Fruit fly (Drosophila melanogaster) whole organism, embryonic: ENCODE measurements around the gene dls.

Experiments used
- B-H2 ChIP-seq: fragments of 200-800 bp; sonication (Bioruptor generic); optimal IDR thresholded peaks from 2 replicates; lab custom pipeline; 2018; ENCODE audit warnings: missing biosample characterization, mild to moderate bottlenecking, missing genetic modification characterization
- Bteb2 ChIP-seq: fragments of 200-800 bp; sonication (Bioruptor generic); optimal IDR thresholded peaks from 2 replicates; lab custom pipeline; 2016; ENCODE audit warnings: missing biosample characterization, missing genetic modification characterization
- CG1024 ChIP-seq: fragments of 200-800 bp; sonication (Bioruptor generic); IDR thresholded peaks from 2 replicates; pipeline ENCODE4 v1.3.6; 2022; ENCODE audit warnings: missing biosample characterization, missing genetic modification characterization
- CG10979 ChIP-seq: fragments of 200-800 bp; sonication (Bioruptor generic); optimal IDR thresholded peaks from 2 replicates; lab custom pipeline; 2018; ENCODE audit warnings: missing biosample characterization, mild to moderate bottlenecking, missing genetic modification characterization, moderate library complexity
- CG11504 ChIP-seq: fragments of 200-800 bp; sonication (Bioruptor generic); optimal IDR thresholded peaks from 3 replicates; lab custom pipeline; 2019; ENCODE audit warnings: missing biosample characterization, mild to moderate bottlenecking, missing genetic modification characterization, moderate library complexity
- CG15269 ChIP-seq: fragments of 200-800 bp; sonication (Bioruptor generic); optimal IDR thresholded peaks from 2 replicates; lab custom pipeline; 2018; ENCODE audit warnings: missing biosample characterization, mild to moderate bottlenecking, missing genetic modification characterization, moderate library complexity
- CG1603 ChIP-seq: fragments of 200-800 bp; sonication (Bioruptor generic); optimal IDR thresholded peaks from 2 replicates; lab custom pipeline; 2019; ENCODE audit warnings: missing biosample characterization, mild to moderate bottlenecking, missing genetic modification characterization, moderate library complexity
- CG17359 ChIP-seq: fragments of 200-800 bp; sonication (Bioruptor generic); optimal IDR thresholded peaks from 3 replicates; lab custom pipeline; 2018; ENCODE audit warnings: missing biosample characterization, mild to moderate bottlenecking, missing genetic modification characterization, moderate library complexity
- CG17912 ChIP-seq: fragments of 200-800 bp; sonication (Bioruptor generic); optimal IDR thresholded peaks from 2 replicates; lab custom pipeline; 2018; ENCODE audit warnings: missing biosample characterization, mild to moderate bottlenecking, missing genetic modification characterization
- CG2120 ChIP-seq: fragments of 200-800 bp; sonication (Bioruptor generic); optimal IDR thresholded peaks from 3 replicates; lab custom pipeline; 2016; ENCODE audit warnings: missing biosample characterization, missing genetic modification characterization
- CG2678 ChIP-seq: fragments of 200-800 bp; sonication (Bioruptor generic); optimal IDR thresholded peaks from 3 replicates; lab custom pipeline; 2019; ENCODE audit warnings: missing biosample characterization, mild to moderate bottlenecking, missing genetic modification characterization, moderate library complexity
- CG4820 ChIP-seq: fragments of 200-800 bp; sonication (Bioruptor generic); optimal IDR thresholded peaks from 3 replicates; lab custom pipeline; 2016; ENCODE audit warnings: missing biosample characterization, missing genetic modification characterization
- CG4854 ChIP-seq: fragments of 200-800 bp; sonication (Bioruptor generic); optimal IDR thresholded peaks from 2 replicates; lab custom pipeline; 2016; ENCODE audit warnings: missing biosample characterization, missing genetic modification characterization, inconsistent platforms
- CG5180 ChIP-seq: fragments of 200-800 bp; sonication (Bioruptor generic); optimal IDR thresholded peaks from 3 replicates; lab custom pipeline; 2017; ENCODE audit warnings: missing biosample characterization, missing genetic modification characterization, mild to moderate bottlenecking, moderate library complexity, missing genetic modification reagents
- CG6689 ChIP-seq: fragments of 200-800 bp; sonication (Bioruptor generic); IDR thresholded peaks from 2 replicates; pipeline ENCODE4 v1.3.6; 2022; ENCODE audit warnings: missing biosample characterization, missing genetic modification characterization
- CG7786 ChIP-seq: fragments of 200-800 bp; sonication (Bioruptor generic); optimal IDR thresholded peaks from 2 replicates; lab custom pipeline; 2016; ENCODE audit warnings: missing biosample characterization, missing genetic modification characterization
- CG7839 ChIP-seq: fragments of 200-800 bp; sonication (Bioruptor generic); optimal IDR thresholded peaks from 3 replicates; lab custom pipeline; 2018; ENCODE audit warnings: missing biosample characterization, mild to moderate bottlenecking, missing genetic modification characterization, moderate library complexity
- CG8388 ChIP-seq: fragments of 200-800 bp; sonication (Bioruptor generic); optimal IDR thresholded peaks from 2 replicates; lab custom pipeline; 2019; ENCODE audit warnings: missing biosample characterization, mild to moderate bottlenecking, missing genetic modification characterization, moderate library complexity
- CkIIα-i1 ChIP-seq: fragments of 200-800 bp; sonication (Bioruptor generic); IDR thresholded peaks from 2 replicates; pipeline ENCODE4 v1.3.6; 2022; ENCODE audit warnings: missing biosample characterization, missing genetic modification characterization
- CoRest ChIP-seq: fragments of 200-800 bp; sonication (Bioruptor generic); optimal IDR thresholded peaks from 3 replicates; lab custom pipeline; 2018; ENCODE audit warnings: missing biosample characterization, mild to moderate bottlenecking, missing genetic modification characterization, moderate library complexity
- Deaf1 ChIP-seq: fragments of 200-800 bp; optimal IDR thresholded peaks from 3 replicates; lab custom pipeline; 2019; ENCODE audit warnings: missing biosample characterization, mild to moderate bottlenecking, missing genetic modification characterization, moderate library complexity
- Dip3 ChIP-seq: fragments of 200-800 bp; sonication (Bioruptor generic); optimal IDR thresholded peaks from 3 replicates; lab custom pipeline; 2016; ENCODE audit warnings: missing biosample characterization, missing genetic modification characterization
- H2.0 ChIP-seq: fragments of 200-800 bp; sonication (Bioruptor generic); IDR thresholded peaks from 2 replicates; pipeline ENCODE4 v1.3.6; 2022; ENCODE audit warnings: missing biosample characterization, missing genetic modification characterization
- NfI ChIP-seq: fragments of 200-800 bp; sonication (Bioruptor generic); optimal IDR thresholded peaks from 3 replicates; lab custom pipeline; 2018; ENCODE audit warnings: missing biosample characterization, mild to moderate bottlenecking, missing genetic modification characterization, moderate library complexity
- Oli ChIP-seq: fragments of 200-800 bp; sonication (Bioruptor generic); optimal IDR thresholded peaks from 2 replicates; lab custom pipeline; 2018; ENCODE audit warnings: missing biosample characterization, mild to moderate bottlenecking, missing genetic modification characterization, moderate library complexity
- Pdp1 ChIP-seq, 2 experiments: fragments of 200-800 bp; sonication (Bioruptor generic); optimal IDR thresholded peaks; 3 replicates each; lab custom pipeline; 2016; ENCODE audit warnings: missing biosample characterization in 2 of 2, missing genetic modification characterization in 2 of 2, mild to moderate bottlenecking in 1 of 2, moderate library complexity in 1 of 2
- Ptx1 ChIP-seq: fragments of 200-800 bp; sonication (Bioruptor generic); IDR thresholded peaks from 2 replicates; pipeline ENCODE4 v1.3.6; 2022; ENCODE audit warnings: missing biosample characterization, missing genetic modification characterization
- Sry-β ChIP-seq: fragments of 200-800 bp; sonication (Bioruptor generic); optimal IDR thresholded peaks from 2 replicates; lab custom pipeline; 2018; ENCODE audit warnings: missing biosample characterization, mild to moderate bottlenecking, missing genetic modification characterization, moderate library complexity
- Taf1 ChIP-seq: fragments of 200-800 bp; sonication (Bioruptor generic); IDR thresholded peaks from 2 replicates; pipeline ENCODE4 v1.3.6; 2022; ENCODE audit warnings: missing biosample characterization, missing genetic modification characterization
- Xrp1 ChIP-seq: fragments of 200-800 bp; sonication (Bioruptor generic); IDR thresholded peaks from 2 replicates; pipeline ENCODE4 v1.3.6; 2022; ENCODE audit warnings: missing biosample characterization, missing genetic modification characterization
- bigmax ChIP-seq: fragments of 200-800 bp; sonication (Bioruptor generic); optimal IDR thresholded peaks from 2 replicates; lab custom pipeline; 2018; ENCODE audit warnings: missing biosample characterization, mild to moderate bottlenecking, missing genetic modification characterization
- corto ChIP-seq: fragments of 200-800 bp; sonication (Bioruptor generic); optimal IDR thresholded peaks from 2 replicates; lab custom pipeline; 2016; ENCODE audit warnings: missing biosample characterization, mild to moderate bottlenecking, missing genetic modification characterization, moderate library complexity
- exex ChIP-seq: fragments of 200-800 bp; sonication (Bioruptor generic); optimal IDR thresholded peaks from 4 replicates; lab custom pipeline; 2018; ENCODE audit warnings: missing biosample characterization, mild to moderate bottlenecking, missing genetic modification characterization, moderate library complexity
- eyg ChIP-seq: fragments of 200-800 bp; sonication (Bioruptor generic); optimal IDR thresholded peaks from 3 replicates; lab custom pipeline; 2016; ENCODE audit warnings: missing biosample characterization, missing genetic modification characterization
- gce ChIP-seq: fragments of 200-800 bp; sonication (Bioruptor generic); IDR thresholded peaks from 3 replicates; pipeline ENCODE4 v1.3.6; 2022; ENCODE audit warnings: missing biosample characterization, missing genetic modification characterization
- gcm2 ChIP-seq: fragments of 200-800 bp; sonication (Bioruptor generic); optimal IDR thresholded peaks from 2 replicates; lab custom pipeline; 2016; ENCODE audit warnings: missing biosample characterization, missing genetic modification characterization
- grau ChIP-seq: fragments of 200-800 bp; optimal IDR thresholded peaks from 3 replicates; lab custom pipeline; 2019; ENCODE audit warnings: missing biosample characterization, mild to moderate bottlenecking, missing genetic modification characterization, moderate library complexity
- h ChIP-seq: fragments of >200 bp; optimal IDR thresholded peaks from 2 replicates; lab custom pipeline; 2017
- ind ChIP-seq: fragments of 200-800 bp; sonication (Bioruptor generic); optimal IDR thresholded peaks from 3 replicates; lab custom pipeline; 2016; ENCODE audit warnings: missing biosample characterization, missing genetic modification characterization
- ken ChIP-seq: fragments of 200-800 bp; sonication (Bioruptor generic); IDR thresholded peaks from 3 replicates; pipeline ENCODE4 v1.3.6; 2022; ENCODE audit warnings: missing biosample characterization, missing genetic modification characterization
- lola ChIP-seq, 3 experiments: fragments of >200 bp in 2 of 3; fragments of 200-800 bp in 1 of 3; sonication (Bioruptor generic) in 1 of 3; optimal IDR thresholded peaks; 2 replicates each; lab custom pipeline; 2017 to 2019; ENCODE audit warnings: missing biosample characterization in 3 of 3, missing genetic modification characterization in 3 of 3, mild to moderate bottlenecking in 1 of 3, moderate library complexity in 1 of 3
- mam ChIP-seq: fragments of 200-800 bp; sonication (Bioruptor generic); optimal IDR thresholded peaks from 3 replicates; lab custom pipeline; 2016; ENCODE audit warnings: missing biosample characterization, missing genetic modification characterization
- nau ChIP-seq: fragments of 200-800 bp; sonication (Bioruptor generic); optimal IDR thresholded peaks from 3 replicates; lab custom pipeline; 2017; ENCODE audit warnings: missing biosample characterization, mild to moderate bottlenecking, missing genetic modification characterization, missing genetic modification reagents
- pan ChIP-seq, 4 experiments: fragments of >200 bp in 3 of 4; fragments of 200-800 bp in 1 of 4; sonication (Bioruptor generic) in 1 of 4; optimal IDR thresholded peaks in 3 of 4; IDR thresholded peaks in 1 of 4; 2 replicates each; pipeline versions ENCODE4 v1.3.6 to Lab custom; 2017 to 2022; ENCODE audit warnings: missing biosample characterization in 2 of 4, missing genetic modification characterization in 2 of 4, mixed read lengths in 1 of 4
- psq ChIP-seq: fragments of 200-800 bp; sonication (Bioruptor generic); optimal IDR thresholded peaks from 2 replicates; lab custom pipeline; 2017; ENCODE audit warnings: missing biosample characterization, missing genetic modification characterization
- slbo ChIP-seq: fragments of 200-800 bp; sonication (Bioruptor generic); IDR thresholded peaks from 2 replicates; pipeline ENCODE4 v1.3.6; 2022; ENCODE audit warnings: missing biosample characterization, missing genetic modification characterization
- slp2 ChIP-seq: fragments of 200-800 bp; sonication (Bioruptor generic); optimal IDR thresholded peaks from 2 replicates; lab custom pipeline; 2016; ENCODE audit warnings: missing biosample characterization, missing genetic modification characterization
- tio ChIP-seq: fragments of 200-800 bp; sonication (Bioruptor generic); optimal IDR thresholded peaks from 2 replicates; lab custom pipeline; 2017; ENCODE audit warnings: missing biosample characterization, missing genetic modification characterization, inconsistent platforms
- unc-4 ChIP-seq: fragments of 200-800 bp; sonication (Bioruptor generic); IDR thresholded peaks from 2 replicates; pipeline ENCODE4 v1.3.6; 2022; ENCODE audit warnings: missing biosample characterization, missing genetic modification characterization; ENCODE audit not compliant: partially characterized antibody

Gene dls

DNA sequence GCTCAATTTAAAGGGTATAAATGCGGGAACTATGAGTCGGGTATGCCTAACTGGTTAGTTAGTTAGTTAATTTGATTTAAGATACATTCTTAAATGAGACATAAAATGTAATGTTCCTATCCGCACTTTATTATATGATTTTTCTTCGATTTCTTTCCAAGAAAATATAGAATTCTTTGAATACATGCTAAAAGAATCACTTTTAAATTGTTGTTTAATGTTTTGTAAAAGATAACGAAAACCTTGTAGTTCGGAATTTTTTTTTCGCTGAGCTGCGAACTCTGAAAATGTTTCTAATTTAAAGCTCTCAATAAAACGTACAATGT, 41.1 kb upstream of the dls start (continued):
- peak; percentile 22 for TF ChIP-seq Bteb2 (GFP tag; lab: Kevin White, UChicago)
- TF ChIP-seq CG2678 (tag; lab: Kevin White, UChicago) = peak; percentile 58
- TF ChIP-seq CG15269 = peak; percentile 18
- no peak for TF ChIP-seq corto (GFP tag; lab: Kevin White, UChicago)
- no peak for TF ChIP-seq unc-4 (GFP tag; lab: Robert Waterston, UW)
- no peak for TF ChIP-seq NfI (GFP tag; lab: Kevin White, UChicago)
- no peak for TF ChIP-seq slp2
- peak; percentile 40 for TF ChIP-seq CG7839
- TF ChIP-seq h = no peak
- TF ChIP-seq CG1024 = no peak
- no peak for TF ChIP-seq pan (optimal IDR thresholded peaks at IDR 0.05; lab: Kevin White, UChicago)
- no peak for TF ChIP-seq pan (GFP tag; optimal IDR thresholded peaks at IDR 0.05 in 1 of 2, IDR thresholded peaks at IDR 0.05 in 1 of 2)
- TF ChIP-seq tio (GFP tag; lab: Kevin White, UChicago) = peak; percentile 29
- peak; percentile 5 for TF ChIP-seq exex (tag; lab: Kevin White, UChicago)
- peak; percentile 25 for TF ChIP-seq CoRest (tag; lab: Kevin White, UChicago)
- no peak for TF ChIP-seq ken (GFP tag; lab: Robert Waterston, UW)
- TF ChIP-seq CG4854 (GFP tag; lab: Kevin White, UChicago) = no peak
- no peak for TF ChIP-seq CG17912
- no peak for TF ChIP-seq CG17359
- peak; percentile 41; the same call in 1 of the 2 replicates for TF ChIP-seq slbo (GFP tag; lab: Robert Waterston, UW)
- TF ChIP-seq CkIIα-i1 = no peak
- no peak for TF ChIP-seq CG10979 (tag; lab: Kevin White, UChicago)
- TF ChIP-seq gce (GFP tag; lab: Robert Waterston, UW) = no peak

DNA sequence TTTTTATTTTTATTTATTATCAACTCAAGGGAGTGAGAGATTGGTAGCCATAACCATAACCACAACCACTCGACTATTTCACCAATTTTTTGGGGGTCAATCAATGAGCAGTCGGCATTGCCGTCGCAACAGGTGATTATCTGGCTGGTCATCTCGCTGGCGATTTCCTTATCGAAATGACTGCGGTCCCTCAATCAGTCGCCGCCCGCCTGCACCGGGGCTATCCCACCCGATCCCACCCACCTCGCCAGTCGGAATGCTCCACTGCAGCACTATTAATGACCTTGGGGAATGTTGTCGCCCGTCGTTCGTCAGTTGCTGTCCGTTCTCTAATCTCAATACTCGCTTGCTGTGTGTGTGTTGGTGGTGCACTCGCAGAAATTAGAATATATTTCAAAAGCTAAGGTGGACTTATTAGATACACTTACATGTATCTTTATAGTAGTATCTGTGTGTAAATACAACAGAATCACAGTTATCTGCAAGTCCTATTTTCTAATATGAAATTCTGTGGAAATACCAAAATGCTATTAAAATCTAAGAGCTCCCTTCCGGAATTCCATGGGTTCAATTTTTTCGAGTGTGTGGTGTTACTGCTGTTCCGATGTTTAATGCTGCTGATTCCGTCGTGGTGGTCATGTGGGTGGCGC, 40.6 kb upstream of the dls start:
- TF ChIP-seq bigmax (no peak), Taf1 (GFP tag; lab: Robert Waterston, UW) (no peak), CG4820 (GFP tag; lab: Kevin White, UChicago) (peak; percentile 33), nau (peak; percentile 10), gcm2 (GFP tag; lab: Kevin White, UChicago) (no peak), Xrp1 (GFP tag; lab: Robert Waterston, UW) (peak; percentile 45; the same call in 1 of the 2 replicates), CG5180 (GFP tag; lab: Kevin White, UChicago) (peak; percentile 44), CoRest (tag; lab: Kevin White, UChicago) (peak; percentile 82), Deaf1 (tag; lab: Kevin White, UChicago) (peak; percentile 53), Sry-β (GFP tag; lab: Kevin White, UChicago) (no peak), exex (tag; lab: Kevin White, UChicago) (no peak), CG8388 (peak; percentile 48), CG2120 (GFP tag; lab: Kevin White, UChicago) (peak; percentile 89), H2.0 (GFP tag; lab: Robert Waterston, UW) (no peak), psq (no peak), Oli (tag; lab: Kevin White, UChicago) (peak; percentile 75), CG11504 (tag; lab: Kevin White, UChicago) (peak; percentile 78), CG6689 (0 out of 2 replicates have a peak, but pooled peaks have one; percentile 25), CG7786 (GFP tag; lab: Kevin White, UChicago) (peak; percentile 69), Pdp1 (GFP tag; optimal IDR thresholded peaks at IDR 0.05; lab: Kevin White, UChicago) (peak in 1 of 2 experiments; percentile 52), mam (GFP tag; lab: Kevin White, UChicago) (peak; percentile 77), Ptx1 (GFP tag; lab: Robert Waterston, UW) (peak; percentile 70), grau (tag; lab: Kevin White, UChicago) (peak; percentile 78), eyg (GFP tag; lab: Kevin White, UChicago) (peak; percentile 61), ind (GFP tag; lab: Kevin White, UChicago) (peak; percentile 72), Dip3 (peak; percentile 73), CG1603 (peak; percentile 51), B-H2 (peak; percentile 52), lola (GFP tag; optimal IDR thresholded peaks at IDR 0.05; lab: Kevin White, UChicago) (peak in 1 of 3 experiments; percentile 40)
